Worm (Caenorhabditis elegans): ENCODE measurements around the gene hal-2.

The hal-2 gene

ce11 chrIII:10094538-10094937, 5.8 kb upstream of the hal-2 start (continued):
- TF ChIP-seq F10B5.3 (tag; optimal IDR thresholded peaks at IDR 0.05): no peak
- no peak for TF ChIP-seq Y5F2A.4 (GFP tag; optimal IDR thresholded peaks at IDR 0.05)
- TF ChIP-seq ceh-82 (tag; optimal IDR thresholded peaks at IDR 0.05): no peak
- no peak for TF ChIP-seq ztf-11 (tag; optimal IDR thresholded peaks at IDR 0.05)
- no peak for TF ChIP-seq ceh-62 (tag; optimal IDR thresholded peaks at IDR 0.05)
- no peak for TF ChIP-seq zip-11 (GFP tag; IDR thresholded peaks at IDR 0.05)
- no peak; the same call in 1 of the 2 replicates for TF ChIP-seq F26F4.8 (GFP tag; conservative IDR thresholded peaks at IDR 0.05)
- TF ChIP-seq aha-1 (tag): no peak
- TF ChIP-seq cey-2 (tag; optimal IDR thresholded peaks at IDR 0.05; ENCODE audit: borderline replicate concordance, insufficient read depth): no peak
- TF ChIP-seq skn-1 (tag; optimal IDR thresholded peaks at IDR 0.05): no peak
- no peak for TF ChIP-seq ceh-44 (GFP tag; IDR thresholded peaks at IDR 0.05)
- no peak for TF ChIP-seq php-3 (GFP tag; IDR thresholded peaks at IDR 0.05)
- TF ChIP-seq nhr-48 (tag; optimal IDR thresholded peaks at IDR 0.05): peak; percentile 38
- no peak for TF ChIP-seq dmd-6 (GFP tag; IDR thresholded peaks at IDR 0.05)
- no peak for TF ChIP-seq mxl-2 (GFP tag; conservative IDR thresholded peaks at IDR 0.05)
- TF ChIP-seq tra-1 (GFP tag; IDR thresholded peaks at IDR 0.05): no peak
- TF ChIP-seq hif-1 (tag; optimal IDR thresholded peaks at IDR 0.05): peak in 1 of 2 experiments; percentile 9
- TF ChIP-seq nhr-237 (tag; optimal IDR thresholded peaks at IDR 0.05): no peak
- no peak for TF ChIP-seq T20F7.1 (GFP tag; optimal IDR thresholded peaks at IDR 0.05)
- no peak for TF ChIP-seq daf-8 (GFP tag; IDR thresholded peaks at IDR 0.05)
- no peak for TF ChIP-seq nhr-41 (GFP tag; IDR thresholded peaks at IDR 0.05)
- peak; percentile 63 for TF ChIP-seq hlh-11 (tag; optimal IDR thresholded peaks at IDR 0.05)
- TF ChIP-seq ZK546.5 (tag; optimal IDR thresholded peaks at IDR 0.05): no peak
- no peak for TF ChIP-seq spr-1 (tag; optimal IDR thresholded peaks at IDR 0.05)
- TF ChIP-seq nhr-6 (tag; optimal IDR thresholded peaks at IDR 0.05): no peak
- TF ChIP-seq unc-39 (tag; optimal IDR thresholded peaks at IDR 0.05): no peak
- TF ChIP-seq D1046.2 (GFP tag; IDR thresholded peaks at IDR 0.05): no peak
- no peak for TF ChIP-seq tag-97 (GFP tag; IDR thresholded peaks at IDR 0.05)
- no peak for TF ChIP-seq ama-1 (optimal IDR thresholded peaks at IDR 0.05)
- TF ChIP-seq zfp-2 (tag; optimal IDR thresholded peaks at IDR 0.05): no peak
- TF ChIP-seq lir-3 (tag; optimal IDR thresholded peaks at IDR 0.05): no peak
- no peak for TF ChIP-seq lin-13 (GFP tag; optimal IDR thresholded peaks at IDR 0.05)
- TF ChIP-seq set-16 (GFP tag; IDR thresholded peaks at IDR 0.05): peak; percentile 96
- TF ChIP-seq nhr-42 (GFP tag; IDR thresholded peaks at IDR 0.05): no peak
- TF ChIP-seq Y48G9A.11 (GFP tag; IDR thresholded peaks at IDR 0.05): no peak

DNA sequence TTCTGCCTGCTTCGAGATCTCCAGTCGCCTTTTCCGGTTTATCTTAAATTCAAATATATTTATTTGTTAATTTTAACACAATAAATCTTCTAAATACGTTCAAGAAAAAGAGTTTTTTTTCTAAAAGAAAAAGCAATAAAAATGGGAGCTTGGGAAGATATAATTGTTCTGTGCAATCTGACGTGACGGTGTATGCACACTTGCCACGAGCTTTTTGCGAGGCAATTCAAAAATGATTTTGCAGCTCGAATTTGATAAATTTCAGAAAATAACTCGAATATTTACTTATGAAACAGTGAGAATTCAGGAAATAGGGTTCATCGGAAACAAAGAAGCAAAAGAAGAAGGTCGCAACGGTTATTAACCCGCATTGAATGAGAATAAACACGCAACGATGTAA, 4.4 kb upstream of the hal-2 start:
- peak in 1 of 2 experiments; percentile 47 for TF ChIP-seq lsy-2 (tag; optimal IDR thresholded peaks at IDR 0.05)
- no peak for TF ChIP-seq lin-29 (GFP tag; IDR thresholded peaks at IDR 0.05)
- TF ChIP-seq tag-97 (GFP tag; IDR thresholded peaks at IDR 0.05): no peak
- peak; percentile 69 for TF ChIP-seq dpl-1 (GFP tag; optimal IDR thresholded peaks at IDR 0.05)
- no peak for TF ChIP-seq saeg-2 (GFP tag; IDR thresholded peaks at IDR 0.05)
- no peak for TF ChIP-seq F49E8.2 (tag; optimal IDR thresholded peaks at IDR 0.05; ENCODE audit: borderline replicate concordance)
- TF ChIP-seq hlh-30 (tag; optimal IDR thresholded peaks at IDR 0.05; ENCODE audit: insufficient read depth): peak; percentile 11
- TF ChIP-seq ZK546.5 (tag; optimal IDR thresholded peaks at IDR 0.05): no peak
- TF ChIP-seq lin-38 (GFP tag; IDR thresholded peaks at IDR 0.05): 0 out of 2 replicates have a peak, but pooled peaks have one; percentile 21
- TF ChIP-seq mes-2 (tag; optimal IDR thresholded peaks at IDR 0.05; ENCODE audit: poor library complexity, severe bottlenecking): peak; percentile 58
